Worm (Caenorhabditis elegans): ENCODE measurements around the gene pes-4.

The pes-4 gene

DNA sequence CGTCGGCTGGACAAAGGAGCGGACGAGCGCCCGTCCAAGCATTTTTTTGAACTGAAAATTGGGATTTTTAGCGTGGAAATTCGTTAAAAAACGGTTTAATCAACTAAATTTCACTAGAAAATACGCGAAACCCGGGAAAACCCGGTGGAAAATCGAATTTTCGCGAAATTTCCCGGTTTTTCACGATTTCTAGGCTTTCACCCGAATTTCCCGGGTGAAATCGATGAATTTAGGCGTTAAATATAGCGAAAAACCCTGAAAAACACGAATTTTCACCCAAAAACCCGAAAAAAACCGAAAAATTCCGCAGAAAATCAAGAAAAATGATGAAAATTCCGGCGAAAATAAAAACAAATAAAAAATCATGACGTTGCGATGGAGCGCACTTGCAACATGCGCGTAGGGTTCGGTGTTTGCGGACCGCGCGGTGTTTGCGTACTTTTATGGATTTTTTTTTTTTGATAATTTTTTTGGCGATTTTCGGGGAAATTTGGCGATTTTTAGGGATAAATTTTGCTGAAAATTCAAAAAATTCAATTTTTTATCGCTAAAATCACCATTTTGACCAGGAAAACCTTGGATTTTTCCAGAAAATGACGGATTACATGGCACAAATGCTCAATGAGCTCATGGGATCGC lies 28.0 kb downstream of the pes-4 start, which contains the start of the genes mrpl-45 and Y119D3B.12 (continued):
- TF ChIP-seq cebp-1 (GFP tag; IDR thresholded peaks at IDR 0.05) (no peak), cebp-1 (tag; optimal IDR thresholded peaks at IDR 0.05) (peak; percentile 68), Y79H2A.3 (GFP tag; conservative IDR thresholded peaks at IDR 0.05) (no peak), die-1 (tag; optimal IDR thresholded peaks at IDR 0.05) (no peak), D2030.7 (GFP tag; IDR thresholded peaks at IDR 0.05) (peak; percentile 73), ztf-28 (GFP tag; IDR thresholded peaks at IDR 0.05) (peak; percentile 15; the same call in 1 of the 2 replicates), lir-1 (GFP tag; conservative IDR thresholded peaks at IDR 0.05) (0 out of 2 replicates have a peak, but pooled peaks have one; percentile 15), B0336.3 (GFP tag; IDR thresholded peaks at IDR 0.05) (0 out of 2 replicates have a peak, but pooled peaks have one; percentile 49), snpc-1.3 (tag; optimal IDR thresholded peaks at IDR 0.05; ENCODE audit: insufficient read depth) (peak; percentile 63), mcd-1 (GFP tag; IDR thresholded peaks at IDR 0.05) (peak; percentile 99), bed-1 (GFP tag; IDR thresholded peaks at IDR 0.05) (no peak), attf-5 (GFP tag; optimal IDR thresholded peaks at IDR 0.05) (peak; percentile 86), dox-1 (GFP tag; IDR thresholded peaks at IDR 0.05) (peak; percentile 77), xnd-1 (tag; optimal IDR thresholded peaks at IDR 0.05) (no peak), lin-54 (GFP tag; optimal IDR thresholded peaks at IDR 0.05) (peak; percentile 77), aptf-3 (GFP tag; IDR thresholded peaks at IDR 0.05) (no peak), B0019.2 (GFP tag; conservative IDR thresholded peaks at IDR 0.05) (no peak), bed-2 (GFP tag; IDR thresholded peaks at IDR 0.05) (no peak), nfya-1 (tag; optimal IDR thresholded peaks at IDR 0.05; ENCODE audit: borderline replicate concordance, insufficient read depth) (no peak), hrde-1 (tag; optimal IDR thresholded peaks at IDR 0.05; ENCODE audit: borderline replicate concordance) (no peak), snpc-1.1 (tag; optimal IDR thresholded peaks at IDR 0.05; ENCODE audit: insufficient read depth) (no peak), lin-40 (tag; optimal IDR thresholded peaks at IDR 0.05) (peak; percentile 66), madf-3 (GFP tag; IDR thresholded peaks at IDR 0.05) (no peak), F57A8.1 (GFP tag; optimal IDR thresholded peaks at IDR 0.05) (no peak), rcor-1 (GFP tag; IDR thresholded peaks at IDR 0.05) (peak; percentile 42), pbrm-1 (GFP tag; IDR thresholded peaks at IDR 0.05) (peak; percentile 23; the same call in 1 of the 2 replicates), F55B11.4 (tag; optimal IDR thresholded peaks at IDR 0.05; ENCODE audit: borderline replicate concordance, insufficient read depth) (no peak), F23B12.7 (tag; optimal IDR thresholded peaks at IDR 0.05; ENCODE audit: insufficient read depth) (peak; percentile 46), F49E8.2 (tag; optimal IDR thresholded peaks at IDR 0.05; ENCODE audit: insufficient read depth) (no peak), hlh-26 (GFP tag; conservative IDR thresholded peaks at IDR 0.05) (no peak), hmg-1.2 (GFP tag; IDR thresholded peaks at IDR 0.05) (peak; percentile 56), ztf-22 (GFP tag; optimal IDR thresholded peaks at IDR 0.05) (no peak), ceh-100 (GFP tag; IDR thresholded peaks at IDR 0.05) (no peak), nfyb-1 (GFP tag; IDR thresholded peaks at IDR 0.05) (peak; percentile 71), pha-4 (tag; optimal IDR thresholded peaks at IDR 0.05) (no peak), hlh-12 (tag; optimal IDR thresholded peaks at IDR 0.05) (no peak), B0035.1 (tag; optimal IDR thresholded peaks at IDR 0.05) (no peak), F57C9.4 (tag; optimal IDR thresholded peaks at IDR 0.05) (no peak), nhr-80 (tag; optimal IDR thresholded peaks at IDR 0.05) (peak; percentile 11), lsl-1 (GFP tag; optimal IDR thresholded peaks at IDR 0.05) (peak; percentile 52), C17E4.6 (GFP tag; IDR thresholded peaks at IDR 0.05) (no peak), ceh-91 (GFP tag; IDR thresholded peaks at IDR 0.05) (0 out of 2 replicates have a peak, but pooled peaks have one; percentile 16)
